Worm (Caenorhabditis elegans) whole organism, L4 larva: ENCODE data around the gene nep-2.

Source experiments
- D1046.2 ChIP-seq: fragments of 200-800 bp; sonication (Bioruptor generic); IDR thresholded peaks from 2 replicates; pipeline ENCODE4 v1.3.6; 2022; ENCODE audit warnings: missing genetic modification characterization, missing compliant biosample characterization
- F26F4.8 ChIP-seq: fragments of 200-800 bp; sonication (Bioruptor generic); conservative IDR thresholded peaks from 2 replicates; pipeline ENCODE4 v1.3.6; 2022; ENCODE audit warnings: missing genetic modification characterization, missing compliant biosample characterization
- F37D6.2 ChIP-seq: sonication (generic microtip); optimal IDR thresholded peaks from 2 replicates; lab custom pipeline; 2016; ENCODE audit warnings: mild to moderate bottlenecking, missing genetic modification characterization, missing compliant biosample characterization
- F49E8.2 ChIP-seq: sonication (generic microtip); optimal IDR thresholded peaks from 2 replicates; lab custom pipeline; 2016; ENCODE audit warnings: missing compliant biosample characterization, mild to moderate bottlenecking, missing genetic modification characterization, borderline replicate concordance
- Y105C5A.15 ChIP-seq: fragments of 200-800 bp; sonication (Bioruptor generic); IDR thresholded peaks from 2 replicates; pipeline ENCODE4 v1.3.6; 2022; ENCODE audit warnings: missing genetic modification characterization, missing compliant biosample characterization
- Y48G9A.11 ChIP-seq: fragments of 200-800 bp; sonication (Bioruptor generic); IDR thresholded peaks from 2 replicates; pipeline ENCODE4 v1.3.6; 2022; ENCODE audit warnings: missing genetic modification reagents, missing genetic modification characterization, missing compliant biosample characterization
- Y75B8A.6 ChIP-seq: fragments of 200-800 bp; sonication (Bioruptor generic); IDR thresholded peaks from 2 replicates; pipeline ENCODE4 v1.3.6; 2022; ENCODE audit warnings: missing genetic modification reagents, missing genetic modification characterization, missing compliant biosample characterization
- aha-1 ChIP-seq: fragments of 150-350 bp; peaks from one replicate; lab custom pipeline; 2014; ENCODE audit warnings: missing biosample characterization, missing genetic modification characterization
- aly-2 ChIP-seq: sonication (generic microtip); optimal IDR thresholded peaks from 2 replicates; lab custom pipeline; 2018; ENCODE audit warnings: missing biosample characterization, missing genetic modification characterization
- arid-1 ChIP-seq: fragments of 200-800 bp; sonication (Bioruptor generic); conservative IDR thresholded peaks from 2 replicates; pipeline ENCODE4 v1.3.6; 2022; ENCODE audit warnings: missing genetic modification reagents, missing genetic modification characterization, missing compliant biosample characterization
- ceh-20 ChIP-seq: fragments of 200-800 bp; sonication (Bioruptor generic); IDR thresholded peaks from 2 replicates; pipeline ENCODE4 v1.3.6; 2022; ENCODE audit warnings: missing genetic modification reagents, missing genetic modification characterization, missing compliant biosample characterization
- ceh-28 ChIP-seq: fragments of 150-350 bp; optimal IDR thresholded peaks from 2 replicates; lab custom pipeline; 2014; ENCODE audit warnings: missing biosample characterization, missing genetic modification reagents, missing genetic modification characterization
- ceh-62 ChIP-seq: sonication (generic microtip); optimal IDR thresholded peaks from 2 replicates; lab custom pipeline; 2017; ENCODE audit warnings: missing biosample characterization, missing genetic modification characterization
- daf-16 ChIP-seq, 3 experiments: sonication (generic microtip); optimal IDR thresholded peaks; 2 replicates each; lab custom pipeline; 2016 to 2017; ENCODE audit warnings: missing genetic modification characterization in 3 of 3, missing genetic modification reagents in 3 of 3, mild to moderate bottlenecking in 2 of 3, missing compliant biosample characterization in 2 of 3, missing biosample characterization in 1 of 3, moderate library complexity in 1 of 3
- daf-19 ChIP-seq: fragments of 200-800 bp; sonication (Bioruptor generic); conservative IDR thresholded peaks from 2 replicates; pipeline ENCODE4 v1.3.6; 2022; ENCODE audit warnings: missing genetic modification characterization, missing compliant biosample characterization
- daf-8 ChIP-seq: fragments of 200-800 bp; sonication (Bioruptor generic); IDR thresholded peaks from 2 replicates; pipeline ENCODE4 v1.3.6; 2022; ENCODE audit warnings: missing genetic modification characterization, missing compliant biosample characterization
- dmd-9 ChIP-seq: fragments of 200-800 bp; sonication (Bioruptor generic); IDR thresholded peaks from 2 replicates; pipeline ENCODE4 v1.3.6; 2022; ENCODE audit warnings: missing genetic modification reagents, missing genetic modification characterization, missing compliant biosample characterization
- dpl-1 ChIP-seq: fragments of 150-350 bp; optimal IDR thresholded peaks from 2 replicates; lab custom pipeline; 2014; ENCODE audit warnings: missing biosample characterization, missing genetic modification reagents, missing genetic modification characterization
- egl-27 ChIP-seq: sonication (generic microtip); optimal IDR thresholded peaks from 3 replicates; lab custom pipeline; 2017; ENCODE audit warnings: missing biosample characterization, missing genetic modification reagents, missing genetic modification characterization
- egl-43 ChIP-seq: fragments of 200-800 bp; sonication (Bioruptor generic); IDR thresholded peaks from 2 replicates; pipeline ENCODE4 v1.3.6; 2022; ENCODE audit warnings: missing genetic modification reagents, missing genetic modification characterization, missing compliant biosample characterization
- fos-1 ChIP-seq: fragments of 150-350 bp; optimal IDR thresholded peaks from 2 replicates; lab custom pipeline; 2014; ENCODE audit warnings: missing biosample characterization, missing genetic modification characterization
- gei-8 ChIP-seq: fragments of 200-800 bp; sonication (Bioruptor generic); optimal IDR thresholded peaks from 2 replicates; lab custom pipeline; 2018; ENCODE audit warnings: mild to moderate bottlenecking, missing genetic modification characterization, missing compliant biosample characterization
- hlh-11 ChIP-seq: fragments of 200-800 bp; sonication (Bioruptor generic); optimal IDR thresholded peaks from 2 replicates; lab custom pipeline; 2018; ENCODE audit warnings: mild to moderate bottlenecking, missing genetic modification characterization, missing compliant biosample characterization
- hmg-1.1 ChIP-seq: fragments of 200-800 bp; sonication (Bioruptor generic); IDR thresholded peaks from 2 replicates; pipeline ENCODE4 v1.3.6; 2022; ENCODE audit warnings: missing genetic modification reagents, missing genetic modification characterization, missing compliant biosample characterization
- lin-15B ChIP-seq: fragments of 150-350 bp; sonication (generic microtip); optimal IDR thresholded peaks from 3 replicates; lab custom pipeline; 2014; ENCODE audit warnings: missing biosample characterization, missing genetic modification characterization
- lin-38 ChIP-seq: fragments of 200-800 bp; sonication (Bioruptor generic); IDR thresholded peaks from 2 replicates; pipeline ENCODE4 v1.3.6; 2022; ENCODE audit warnings: missing genetic modification reagents, missing genetic modification characterization, missing compliant biosample characterization
- madf-9 ChIP-seq: fragments of 200-800 bp; sonication (Bioruptor generic); conservative IDR thresholded peaks from 2 replicates; pipeline ENCODE4 v1.3.6; 2022; ENCODE audit warnings: missing genetic modification reagents, missing genetic modification characterization, missing compliant biosample characterization
- mep-1 ChIP-seq: fragments of 150-350 bp; sonication (generic microtip); optimal IDR thresholded peaks from 3 replicates; lab custom pipeline; 2014; ENCODE audit warnings: missing biosample characterization, missing genetic modification characterization
- mes-2 ChIP-seq: sonication (generic microtip); optimal IDR thresholded peaks from 2 replicates; lab custom pipeline; 2016; ENCODE audit warnings: missing genotype, mild to moderate bottlenecking, missing genetic modification characterization, missing compliant biosample characterization; ENCODE audit not compliant: poor library complexity, severe bottlenecking
- nhr-102 ChIP-seq: sonication (generic microtip); optimal IDR thresholded peaks from 2 replicates; lab custom pipeline; 2016; ENCODE audit warnings: mild to moderate bottlenecking, missing genetic modification characterization, moderate library complexity, missing compliant biosample characterization
- nhr-11 ChIP-seq: fragments of 150-350 bp; optimal IDR thresholded peaks from 2 replicates; lab custom pipeline; 2014; ENCODE audit warnings: missing biosample characterization, missing genetic modification characterization
- nhr-28 ChIP-seq: fragments of 150-350 bp; optimal IDR thresholded peaks from 2 replicates; lab custom pipeline; 2014; ENCODE audit warnings: missing biosample characterization, missing genetic modification characterization
- nhr-48 ChIP-seq: sonication (generic microtip); optimal IDR thresholded peaks from 2 replicates; lab custom pipeline; 2016; ENCODE audit warnings: mild to moderate bottlenecking, missing genetic modification characterization, missing compliant biosample characterization
- nhr-6 ChIP-seq: fragments of 150-350 bp; optimal IDR thresholded peaks from 2 replicates; lab custom pipeline; 2014; ENCODE audit warnings: missing biosample characterization, missing genetic modification characterization
- nhr-77 ChIP-seq: fragments of 150-350 bp; optimal IDR thresholded peaks from 2 replicates; lab custom pipeline; 2014; ENCODE audit warnings: missing biosample characterization, missing genetic modification characterization
- pha-4 ChIP-seq, 2 experiments: fragments of 150-350 bp in 1 of 2; fragments of 200-800 bp in 1 of 2; sonication (Bioruptor generic) in 1 of 2; IDR thresholded peaks in 1 of 2; optimal IDR thresholded peaks in 1 of 2; 2 replicates each; pipeline versions ENCODE4 v1.3.6 to Lab custom; 2014 to 2022; ENCODE audit warnings: missing genetic modification characterization in 2 of 2, missing genetic modification reagents in 2 of 2, missing biosample characterization in 1 of 2, missing compliant biosample characterization in 1 of 2
- php-3 ChIP-seq: fragments of 200-800 bp; sonication (Bioruptor generic); IDR thresholded peaks from 2 replicates; pipeline ENCODE4 v1.3.6; 2022; ENCODE audit warnings: missing genetic modification reagents, missing genetic modification characterization, missing compliant biosample characterization
- set-16 ChIP-seq: fragments of 200-800 bp; sonication (Bioruptor generic); IDR thresholded peaks from 2 replicates; pipeline ENCODE4 v1.3.6; 2022; ENCODE audit warnings: missing genetic modification reagents, missing genetic modification characterization, missing compliant biosample characterization
- snpc-4 ChIP-seq: fragments of 150-350 bp; optimal IDR thresholded peaks from 2 replicates; lab custom pipeline; 2014; ENCODE audit warnings: missing biosample characterization, missing genetic modification characterization
- spr-1 ChIP-seq: sonication (generic microtip); optimal IDR thresholded peaks from 2 replicates; lab custom pipeline; 2016; ENCODE audit warnings: mild to moderate bottlenecking, missing genetic modification characterization, missing compliant biosample characterization
- spr-3 ChIP-seq: fragments of 200-800 bp; sonication (Bioruptor generic); optimal IDR thresholded peaks from 2 replicates; lab custom pipeline; 2018; ENCODE audit warnings: mild to moderate bottlenecking, missing genetic modification characterization, missing compliant biosample characterization
- tra-1 ChIP-seq: fragments of 200-800 bp; sonication (Bioruptor generic); IDR thresholded peaks from 2 replicates; pipeline ENCODE4 v1.3.6; 2022; ENCODE audit warnings: missing genetic modification reagents, missing genetic modification characterization, missing compliant biosample characterization
- unc-62 ChIP-seq, 3 experiments: fragments of 150-350 bp in 1 of 3; sonication (generic microtip); optimal IDR thresholded peaks in 2 of 3; peaks in 1 of 3; 1 replicate in 1 of 3; 2 replicates in 2 of 3; lab custom pipeline; 2014 to 2017; ENCODE audit warnings: missing biosample characterization in 3 of 3, missing genetic modification characterization in 3 of 3, missing genetic modification reagents in 3 of 3, missing genotype in 1 of 3
- vab-7 ChIP-seq: fragments of 200-800 bp; sonication (Bioruptor generic); IDR thresholded peaks from 2 replicates; pipeline ENCODE4 v1.3.6; 2022; ENCODE audit warnings: missing genetic modification reagents, missing genetic modification characterization, missing compliant biosample characterization
- zfp-3 ChIP-seq: fragments of 200-800 bp; sonication (Bioruptor generic); conservative IDR thresholded peaks from 2 replicates; pipeline ENCODE4 v1.3.6; 2022; ENCODE audit warnings: missing genetic modification reagents, missing genetic modification characterization, missing compliant biosample characterization
- ztf-11 ChIP-seq: fragments of 150-350 bp; optimal IDR thresholded peaks from 2 replicates; lab custom pipeline; 2014; ENCODE audit warnings: missing biosample characterization, missing genetic modification characterization

The nep-2 gene

ce11 chrII:2735644-2736043 is 10.1 kb upstream of the nep-2 start (continued):
- TF ChIP-seq vab-7 (GFP tag; lab: Robert Waterston, UW) (peak; percentile 45; the same call in 1 of the 2 replicates), F26F4.8 (peak; percentile 64; the same call in 1 of the 2 replicates), Y105C5A.15 (GFP tag; lab: Robert Waterston, UW) (0 out of 2 replicates have a peak, but pooled peaks have one; percentile 61), Y75B8A.6 (GFP tag; lab: Robert Waterston, UW) (no peak), madf-9 (no peak), gei-8 (GFP tag; lab: Kevin White, UChicago) (no peak), ztf-11 (tag; lab: Kevin White, UChicago) (no peak), daf-8 (GFP tag; lab: Robert Waterston, UW) (no peak), lin-38 (GFP tag; lab: Robert Waterston, UW) (peak; percentile 63), spr-3 (no peak), unc-62 (GFP tag; optimal IDR thresholded peaks at IDR 0.05 in 1 of 2; lab: Kevin White, UChicago) (no peak), unc-62 (tag; optimal IDR thresholded peaks at IDR 0.05; lab: Kevin White, UChicago) (no peak), arid-1 (GFP tag; lab: Robert Waterston, UW) (no peak), aly-2 (tag; lab: Kevin White, UChicago) (no peak), php-3 (GFP tag; lab: Robert Waterston, UW) (no peak), set-16 (GFP tag; lab: Robert Waterston, UW) (peak; percentile 79), nhr-11 (no peak), dpl-1 (GFP tag; lab: Kevin White, UChicago) (no peak), zfp-3 (no peak), lin-15B (tag; lab: Kevin White, UChicago) (no peak), nhr-77 (tag; lab: Kevin White, UChicago) (no peak), F37D6.2 (tag; lab: Kevin White, UChicago) (no peak), daf-16 (GFP tag; optimal IDR thresholded peaks at IDR 0.05; lab: Kevin White, UChicago) (no peak), daf-16 (tag; optimal IDR thresholded peaks at IDR 0.05; lab: Kevin White, UChicago) (peak; percentile 13), snpc-4 (no peak)

ce11 chrII:2735192-2735591 is 9.6 kb upstream of the nep-2 start, which contains the start of gene wdr-31:
Gene wdr-31, minus strand, starts transcription at chrII:2735292.
- TF ChIP-seq ceh-20 (no peak), lin-15B (tag; lab: Kevin White, UChicago) (no peak), D1046.2 (no peak), hlh-11 (tag; lab: Kevin White, UChicago) (no peak), Y48G9A.11 (no peak), dmd-9 (GFP tag; lab: Robert Waterston, UW) (no peak), daf-19 (GFP tag; lab: Robert Waterston, UW) (no peak), tra-1 (GFP tag; lab: Robert Waterston, UW) (no peak), mes-2 (tag; lab: Kevin White, UChicago) (no peak), ceh-62 (no peak), ceh-28 (tag; lab: Kevin White, UChicago) (no peak)
- TF ChIP-seq, all 104 proteins: peak for 0

- peak; percentile 26 for TF ChIP-seq nhr-6 (tag; lab: Kevin White, UChicago)
- no peak for TF ChIP-seq pha-4 (GFP tag; IDR thresholded peaks at IDR 0.05; lab: Robert Waterston, UW)
- TF ChIP-seq pha-4 (tag; optimal IDR thresholded peaks at IDR 0.05; lab: Kevin White, UChicago), result no peak
- peak; percentile 59 for TF ChIP-seq mes-2 (tag; lab: Kevin White, UChicago)
- TF ChIP-seq mep-1 (tag; lab: Kevin White, UChicago), result peak; percentile 64
- TF ChIP-seq vab-7 (GFP tag; lab: Robert Waterston, UW), result no peak
- no peak for TF ChIP-seq Y105C5A.15 (GFP tag; lab: Robert Waterston, UW)
- no peak for TF ChIP-seq nhr-28 (tag; lab: Kevin White, UChicago)
- no peak for TF ChIP-seq spr-1 (tag; lab: Kevin White, UChicago)
- TF ChIP-seq nhr-102, result no peak
- peak; percentile 70 for TF ChIP-seq aha-1 (tag; lab: Kevin White, UChicago)
- TF ChIP-seq hmg-1.1 (GFP tag; lab: Robert Waterston, UW), result peak; percentile 72
- peak in 1 of 2 experiments; percentile 47 for TF ChIP-seq unc-62 (GFP tag; optimal IDR thresholded peaks at IDR 0.05 in 1 of 2; lab: Kevin White, UChicago)
- no peak for TF ChIP-seq unc-62 (tag; optimal IDR thresholded peaks at IDR 0.05; lab: Kevin White, UChicago)
- no peak for TF ChIP-seq zfp-3
- 0 out of 2 replicates have a peak, but pooled peaks have one; percentile 7 for TF ChIP-seq egl-43 (GFP tag; lab: Robert Waterston, UW)
- no peak for TF ChIP-seq egl-27 (tag; lab: Kevin White, UChicago)
- TF ChIP-seq F49E8.2 (tag; lab: Kevin White, UChicago), result no peak
- TF ChIP-seq madf-9, result no peak
- TF ChIP-seq spr-3, result no peak
- TF ChIP-seq fos-1 (tag; lab: Kevin White, UChicago), result no peak
- no peak for TF ChIP-seq nhr-48
- TF ChIP-seq dmd-9 (GFP tag; lab: Robert Waterston, UW), result 0 out of 2 replicates have a peak, but pooled peaks have one; percentile 44
- TF ChIP-seq hlh-11 (tag; lab: Kevin White, UChicago), result peak; percentile 21
Observed at ce11 chrII:2734735-2735134, 9.2 kb upstream of the nep-2 start.
